Worm (Caenorhabditis elegans) whole organism, mixed stage, embryonic: Measurements from ENCODE around the gene T01B7.9.

Source experiments
- pha-4 ChIP-seq: fragments of 150-350 bp; optimal IDR thresholded peaks from 2 replicates; lab custom pipeline; 2018; ENCODE audit warnings: missing biosample characterization, missing genetic modification reagents, missing genetic modification characterization
- unc-39 ChIP-seq: fragments of 150-350 bp; optimal IDR thresholded peaks from 2 replicates; lab custom pipeline; 2014; ENCODE audit warnings: missing biosample characterization, missing genetic modification characterization

DNA sequence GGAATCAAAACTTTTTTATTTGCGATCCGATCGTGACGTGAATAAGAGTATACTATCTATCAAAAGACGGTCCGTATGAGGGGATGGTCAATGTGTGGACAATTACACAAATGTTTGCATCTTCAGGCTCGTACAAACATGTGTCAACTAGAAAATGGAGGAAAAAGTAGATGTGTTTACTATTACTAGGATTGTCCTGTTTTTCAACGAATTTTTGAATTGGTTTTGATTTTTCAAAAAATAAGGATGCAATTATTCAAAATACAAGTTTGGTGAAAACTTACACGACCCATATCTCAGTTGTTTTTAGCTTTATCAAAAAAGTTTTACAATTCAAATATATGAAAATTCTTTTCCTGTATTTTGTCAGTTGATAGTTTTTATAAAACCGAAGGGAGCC is 28.7 kb upstream of the T01B7.9 start, which contains the start of gene K08F8.7:
- TF ChIP-seq unc-39 (no peak), pha-4 (tag; lab: Kevin White, UChicago) (no peak)
